Worm (Caenorhabditis elegans): ENCODE results near the gene cest-28.

cest-28 gene

ce11 chrV:6669520-6669919 is at the start of gene cest-28:
Gene cest-28, plus strand, starts transcription at chrV:6669820.
- no peak for TF ChIP-seq tbx-8 (GFP tag; optimal IDR thresholded peaks at IDR 0.05)
- TF ChIP-seq pha-4 (tag; optimal IDR thresholded peaks at IDR 0.05) = no peak
- no peak for TF ChIP-seq mep-1 (tag; optimal IDR thresholded peaks at IDR 0.05)
- no peak for TF ChIP-seq snpc-4 (tag; optimal IDR thresholded peaks at IDR 0.05)

- TF ChIP-seq cnd-1 (tag; optimal IDR thresholded peaks at IDR 0.05) (no peak), bed-3 (GFP tag; optimal IDR thresholded peaks at IDR 0.05) (no peak), pha-4 (tag; optimal IDR thresholded peaks at IDR 0.05) (no peak), nhr-237 (tag; optimal IDR thresholded peaks at IDR 0.05) (no peak), mab-5 (tag; optimal IDR thresholded peaks at IDR 0.05) (no peak), nhr-76 (tag; optimal IDR thresholded peaks at IDR 0.05) (no peak), sem-2 (GFP tag; optimal IDR thresholded peaks at IDR 0.05) (no peak), lsy-2 (tag; optimal IDR thresholded peaks at IDR 0.05) (no peak), flh-1 (GFP tag; optimal IDR thresholded peaks at IDR 0.05) (no peak), unc-120 (tag; optimal IDR thresholded peaks at IDR 0.05; ENCODE audit: poor library complexity, severe bottlenecking) (no peak), unc-62 (GFP tag; optimal IDR thresholded peaks at IDR 0.05) (no peak), elt-1 (tag; optimal IDR thresholded peaks at IDR 0.05; ENCODE audit: borderline replicate concordance, insufficient read depth) (no peak), ces-1 (GFP tag; optimal IDR thresholded peaks at IDR 0.05) (no peak), nhr-12 (tag; optimal IDR thresholded peaks at IDR 0.05) (no peak), ztf-11 (tag; optimal IDR thresholded peaks at IDR 0.05) (no peak), nhr-28 (tag; optimal IDR thresholded peaks at IDR 0.05) (no peak), ham-2 (GFP tag; optimal IDR thresholded peaks at IDR 0.05) (no peak), unc-39 (tag; optimal IDR thresholded peaks at IDR 0.05) (no peak)
These were observed 48.8 kb upstream of the cest-28 start for ce11 chrV:6620809-6621208.

- TF ChIP-seq ham-2 (GFP tag; optimal IDR thresholded peaks at IDR 0.05) (no peak), pha-4 (tag; optimal IDR thresholded peaks at IDR 0.05) (no peak), ceh-43 (GFP tag; optimal IDR thresholded peaks at IDR 0.05) (no peak), mls-2 (tag; optimal IDR thresholded peaks at IDR 0.05) (no peak), bed-3 (GFP tag; optimal IDR thresholded peaks at IDR 0.05) (no peak), nhr-28 (tag; optimal IDR thresholded peaks at IDR 0.05) (no peak), nhr-2 (tag; optimal IDR thresholded peaks at IDR 0.05) (no peak), mep-1 (tag; optimal IDR thresholded peaks at IDR 0.05) (no peak)
These were observed 47.7 kb upstream of the cest-28 start, which contains the start of gene nhr-37 for ce11 chrV:6621894-6622293. Gene nhr-37, plus strand, starts transcription at chrV:6622194.

ce11 chrV:6626244-6626643 is 43.4 kb upstream of the cest-28 start, which contains the start of gene ppt-1:
Gene ppt-1, minus strand, starts transcription at chrV:6626344.
- TF ChIP-seq snpc-4 (tag; optimal IDR thresholded peaks at IDR 0.05) = no peak
- TF ChIP-seq ces-1 (GFP tag; optimal IDR thresholded peaks at IDR 0.05) = no peak
- TF ChIP-seq flh-1 (GFP tag; optimal IDR thresholded peaks at IDR 0.05) = no peak
- no peak for TF ChIP-seq nhr-28 (tag; optimal IDR thresholded peaks at IDR 0.05)
- no peak for TF ChIP-seq lin-13 (tag; optimal IDR thresholded peaks at IDR 0.05)
- no peak for TF ChIP-seq bed-3 (GFP tag; optimal IDR thresholded peaks at IDR 0.05)
- TF ChIP-seq lsy-2 (tag; optimal IDR thresholded peaks at IDR 0.05) = no peak
- TF ChIP-seq drap-1 (GFP tag; optimal IDR thresholded peaks at IDR 0.05) = no peak
- no peak for TF ChIP-seq unc-62 (GFP tag; optimal IDR thresholded peaks at IDR 0.05)
- TF ChIP-seq mab-5 (tag; optimal IDR thresholded peaks at IDR 0.05) = no peak
- TF ChIP-seq mls-2 (tag; optimal IDR thresholded peaks at IDR 0.05) = no peak
- no peak for TF ChIP-seq nhr-76 (tag; optimal IDR thresholded peaks at IDR 0.05)
- TF ChIP-seq cnd-1 (tag; optimal IDR thresholded peaks at IDR 0.05) = no peak
- TF ChIP-seq blmp-1 (tag; optimal IDR thresholded peaks at IDR 0.05) = no peak
- TF ChIP-seq ceh-39 (tag; optimal IDR thresholded peaks at IDR 0.05) = no peak
- TF ChIP-seq M03D4.4 (tag; optimal IDR thresholded peaks at IDR 0.05) = no peak
- TF ChIP-seq ztf-11 (tag; optimal IDR thresholded peaks at IDR 0.05) = no peak
- no peak for TF ChIP-seq ham-2 (GFP tag; optimal IDR thresholded peaks at IDR 0.05)

ce11 chrV:6630769-6631168 is 38.9 kb upstream of the cest-28 start:
- TF ChIP-seq hlh-1 (tag; optimal IDR thresholded peaks at IDR 0.05) = no peak
- no peak for TF ChIP-seq sptf-1 (tag; optimal IDR thresholded peaks at IDR 0.05)
- TF ChIP-seq mls-2 (tag; optimal IDR thresholded peaks at IDR 0.05) = no peak
- no peak for TF ChIP-seq unc-39 (tag; optimal IDR thresholded peaks at IDR 0.05)
- no peak for TF ChIP-seq cnd-1 (tag; optimal IDR thresholded peaks at IDR 0.05)
- no peak for TF ChIP-seq lin-13 (tag; optimal IDR thresholded peaks at IDR 0.05)
- no peak for TF ChIP-seq elt-1 (tag; optimal IDR thresholded peaks at IDR 0.05; ENCODE audit: borderline replicate concordance, insufficient read depth)

All from whole organism, mixed stage, embryonic.